Worm (Caenorhabditis elegans) whole organism, L4 larva: Measurements from ENCODE around the gene srh-293.

Source experiments
- Y5F2A.4 ChIP-seq: fragments of 200-800 bp; sonication (Bioruptor generic); optimal IDR thresholded peaks from 2 replicates; lab custom pipeline; 2018; ENCODE audit warnings: mild to moderate bottlenecking, missing genetic modification characterization, missing compliant biosample characterization
- ama-1 ChIP-seq: fragments of 150-350 bp; optimal IDR thresholded peaks from 2 replicates; lab custom pipeline; 2014; ENCODE audit warnings: inconsistent platforms, mixed read lengths
- lin-1 ChIP-seq: fragments of 200-800 bp; sonication (Bioruptor generic); IDR thresholded peaks from 2 replicates; pipeline ENCODE4 v1.3.6; 2022; ENCODE audit warnings: missing genetic modification reagents, missing genetic modification characterization, missing compliant biosample characterization
- mdl-1 ChIP-seq, 2 experiments: fragments of 150-350 bp in 1 of 2; sonication (generic microtip) in 1 of 2; optimal IDR thresholded peaks; 2 replicates each; lab custom pipeline; 2014 to 2017; ENCODE audit warnings: missing biosample characterization in 2 of 2, missing genetic modification characterization in 2 of 2
- nhr-6 ChIP-seq: fragments of 150-350 bp; optimal IDR thresholded peaks from 2 replicates; lab custom pipeline; 2014; ENCODE audit warnings: missing biosample characterization, missing genetic modification characterization

- no peak for TF ChIP-seq nhr-6 (tag; lab: Kevin White, UChicago)
- TF ChIP-seq Y5F2A.4 (GFP tag; lab: Kevin White, UChicago) = no peak
- no peak for TF ChIP-seq lin-1 (GFP tag; lab: Robert Waterston, UW)
- no peak for TF ChIP-seq mdl-1 (tag; optimal IDR thresholded peaks at IDR 0.05; lab: Kevin White, UChicago)
- TF ChIP-seq ama-1 (lab: Kevin White, UChicago) = no peak
Observed at ce11 chrV:15829907-15830306, 36.0 kb upstream of the srh-293 start, which contains the start of gene srbc-55.
